Worm (Caenorhabditis elegans): Measurements from ENCODE around the gene F38B6.7.

F38B6.7 gene

ce11 chrX:6722966-6723365 is 24.8 kb upstream of the F38B6.7 start, which contains the start of gene smf-1:
smf-1 (minus strand) TSS chrX:6723066.
- TF ChIP-seq fos-1 (tag; optimal IDR thresholded peaks at IDR 0.05) (no peak), elt-2 (tag; optimal IDR thresholded peaks at IDR 0.05) (peak; percentile 47)

ce11 chrX:6718595-6718994 is 20.4 kb upstream of the F38B6.7 start, which contains the start of gene smf-2:
smf-2 (minus strand) TSS chrX:6718695.
- TF ChIP-seq ama-1 (optimal IDR thresholded peaks at IDR 0.05), result no peak
- no peak for TF ChIP-seq zag-1 (tag; optimal IDR thresholded peaks at IDR 0.05)
- TF ChIP-seq fkh-10 (GFP tag; optimal IDR thresholded peaks at IDR 0.05), result no peak
- TF ChIP-seq zip-4 (GFP tag; optimal IDR thresholded peaks at IDR 0.05), result no peak
- TF ChIP-seq unc-130 (tag; optimal IDR thresholded peaks at IDR 0.05), result no peak
- no peak for TF ChIP-seq nhr-47 (tag; optimal IDR thresholded peaks at IDR 0.05)
- no peak for TF ChIP-seq lin-14 (GFP tag; optimal IDR thresholded peaks at IDR 0.05)
- no peak for TF ChIP-seq nhr-77 (tag; optimal IDR thresholded peaks at IDR 0.05)
- TF ChIP-seq unc-86 (tag; optimal IDR thresholded peaks at IDR 0.05), result no peak
- TF ChIP-seq pax-3 (tag; optimal IDR thresholded peaks at IDR 0.05), result no peak
- no peak for TF ChIP-seq C34B4.2 (tag; optimal IDR thresholded peaks at IDR 0.05)
- TF ChIP-seq unc-62 (GFP tag; optimal IDR thresholded peaks at IDR 0.05), result no peak
- no peak for TF ChIP-seq C04F5.9 (tag; optimal IDR thresholded peaks at IDR 0.05)
- no peak for TF ChIP-seq skn-1 (tag; optimal IDR thresholded peaks at IDR 0.05)
- TF ChIP-seq aha-1 (tag; optimal IDR thresholded peaks at IDR 0.05), result no peak

- TF ChIP-seq efl-1 (optimal IDR thresholded peaks at IDR 0.05) (no peak), efl-1 (GFP tag; optimal IDR thresholded peaks at IDR 0.05 in 1 of 2) (peak in 1 of 2 experiments; percentile 77), zag-1 (tag; optimal IDR thresholded peaks at IDR 0.05) (no peak), dsc-1 (tag; optimal IDR thresholded peaks at IDR 0.05) (no peak)
These were observed 15.1 kb upstream of the F38B6.7 start, which contains the start of gene nas-11 for ce11 chrX:6713277-6713676. nas-11 (plus strand) TSS chrX:6713577.

- no peak for TF ChIP-seq hlh-4 (tag; optimal IDR thresholded peaks at IDR 0.05)
- TF ChIP-seq egl-13 (tag; optimal IDR thresholded peaks at IDR 0.05), result no peak
- TF ChIP-seq lir-3 (tag; optimal IDR thresholded peaks at IDR 0.05; ENCODE audit: poor library complexity), result no peak
- TF ChIP-seq pax-3 (tag; optimal IDR thresholded peaks at IDR 0.05), result no peak
- TF ChIP-seq elt-3 (tag; optimal IDR thresholded peaks at IDR 0.05), result no peak
- no peak for TF ChIP-seq nhr-19 (GFP tag; conservative IDR thresholded peaks at IDR 0.05)
These were observed 11.1 kb upstream of the F38B6.7 start, which contains the start of gene acr-3 for ce11 chrX:6709238-6709637. acr-3 (plus strand) TSS chrX:6709538.

- peak; percentile 93 for TF ChIP-seq fkh-10 (GFP tag; optimal IDR thresholded peaks at IDR 0.05)
- TF ChIP-seq mab-9 (GFP tag; IDR thresholded peaks at IDR 0.05), result no peak
- TF ChIP-seq lin-14 (GFP tag; optimal IDR thresholded peaks at IDR 0.05), result peak; percentile 58
These were observed 7.0 kb upstream of the F38B6.7 start for ce11 chrX:6705156-6705555.

- TF ChIP-seq lin-14 (GFP tag; optimal IDR thresholded peaks at IDR 0.05) (peak; percentile 39), unc-98 (GFP tag; IDR thresholded peaks at IDR 0.05) (no peak), ceh-82 (tag; optimal IDR thresholded peaks at IDR 0.05) (peak in 1 of 3 experiments; percentile 1), nhr-71 (tag; optimal IDR thresholded peaks at IDR 0.05) (no peak), ztf-4 (tag; optimal IDR thresholded peaks at IDR 0.05) (no peak), nhr-11 (tag; optimal IDR thresholded peaks at IDR 0.05) (no peak), mab-9 (GFP tag; IDR thresholded peaks at IDR 0.05) (0 out of 2 replicates have a peak, but pooled peaks have one; percentile 15), pag-3 (tag; optimal IDR thresholded peaks at IDR 0.05; ENCODE audit: borderline replicate concordance, insufficient read depth) (no peak), ceh-90 (tag; optimal IDR thresholded peaks at IDR 0.05) (no peak), F16B12.6 (tag; optimal IDR thresholded peaks at IDR 0.05) (no peak), ceh-63 (GFP tag; optimal IDR thresholded peaks at IDR 0.05) (peak; percentile 35), nhr-85 (tag) (no peak), ama-1 (optimal IDR thresholded peaks at IDR 0.05) (no peak)
These were observed 4.1 kb upstream of the F38B6.7 start, which contains the start of gene acr-2 for ce11 chrX:6702249-6702648. acr-2 (plus strand) TSS chrX:6702549.
